Worm (Caenorhabditis elegans) whole organism, late embryonic: ENCODE results near the gene T13F3.4.

ENCODE experiments used
- C38D4.7 ChIP-seq: fragments of 200-800 bp; sonication (Bioruptor generic); optimal IDR thresholded peaks from 2 replicates; lab custom pipeline; 2018; ENCODE audit warnings: mild to moderate bottlenecking, missing genetic modification characterization, moderate library complexity, missing compliant biosample characterization
- F13H6.1 ChIP-seq: sonication (generic microtip); optimal IDR thresholded peaks from 2 replicates; lab custom pipeline; 2016; ENCODE audit warnings: missing genetic modification characterization, missing compliant biosample characterization
- K02D7.2 ChIP-seq: sonication (generic microtip); optimal IDR thresholded peaks from 2 replicates; lab custom pipeline; 2017; ENCODE audit warnings: mild to moderate bottlenecking, missing genetic modification characterization, missing compliant biosample characterization
- K09A11.1 ChIP-seq: sonication (generic microtip); optimal IDR thresholded peaks from 2 replicates; lab custom pipeline; 2017; ENCODE audit warnings: antibody characterized with exemption, mild to moderate bottlenecking, missing genetic modification characterization, missing compliant biosample characterization; ENCODE audit not compliant: insufficient read depth
- Y22D7AL.16 ChIP-seq: sonication (generic microtip); optimal IDR thresholded peaks from 2 replicates; lab custom pipeline; 2016; ENCODE audit warnings: missing genetic modification characterization, missing compliant biosample characterization
- ceh-14 ChIP-seq: sonication (generic microtip); optimal IDR thresholded peaks from 2 replicates; lab custom pipeline; 2016; ENCODE audit warnings: missing genotype, missing genetic modification characterization, missing compliant biosample characterization
- ceh-18 ChIP-seq: sonication (generic microtip); optimal IDR thresholded peaks from 2 replicates; lab custom pipeline; 2016; ENCODE audit warnings: missing genetic modification characterization, missing compliant biosample characterization
- ceh-2 ChIP-seq: sonication (generic microtip); optimal IDR thresholded peaks from 2 replicates; lab custom pipeline; 2016; ENCODE audit warnings: missing genotype, missing genetic modification characterization, missing compliant biosample characterization
- ceh-31 ChIP-seq: sonication (generic microtip); optimal IDR thresholded peaks from 2 replicates; lab custom pipeline; 2016; ENCODE audit warnings: missing genetic modification characterization, missing compliant biosample characterization
- ceh-34 ChIP-seq: sonication (generic microtip); optimal IDR thresholded peaks from 2 replicates; lab custom pipeline; 2016; ENCODE audit warnings: mild to moderate bottlenecking, missing genetic modification characterization, missing compliant biosample characterization
- ceh-48 ChIP-seq: sonication (generic microtip); optimal IDR thresholded peaks from 2 replicates; lab custom pipeline; 2016; ENCODE audit warnings: missing genetic modification characterization, inconsistent platforms, missing compliant biosample characterization
- ceh-9 ChIP-seq: sonication (generic microtip); optimal IDR thresholded peaks from 2 replicates; lab custom pipeline; 2016; ENCODE audit warnings: mild to moderate bottlenecking, missing genetic modification characterization, inconsistent platforms, missing compliant biosample characterization
- che-1 ChIP-seq: sonication (generic microtip); optimal IDR thresholded peaks from 2 replicates; lab custom pipeline; 2016; ENCODE audit warnings: mild to moderate bottlenecking, missing genetic modification characterization, missing compliant biosample characterization
- dve-1 ChIP-seq: sonication (generic microtip); optimal IDR thresholded peaks from 2 replicates; lab custom pipeline; 2017; ENCODE audit warnings: antibody characterized with exemption, mild to moderate bottlenecking, missing genetic modification characterization, missing compliant biosample characterization
- elt-2 ChIP-seq: sonication (generic microtip); optimal IDR thresholded peaks from 2 replicates; lab custom pipeline; 2016; ENCODE audit warnings: missing genetic modification reagents, missing genetic modification characterization, missing compliant biosample characterization
- elt-4 ChIP-seq: sonication (generic microtip); optimal IDR thresholded peaks from 2 replicates; lab custom pipeline; 2016; ENCODE audit warnings: missing genetic modification characterization, missing compliant biosample characterization
- ets-4 ChIP-seq: sonication (generic microtip); optimal IDR thresholded peaks from 2 replicates; lab custom pipeline; 2016; ENCODE audit warnings: missing genetic modification characterization, missing compliant biosample characterization
- eyg-1 ChIP-seq: sonication (generic microtip); optimal IDR thresholded peaks from 2 replicates; lab custom pipeline; 2016; ENCODE audit warnings: missing genotype, missing genetic modification characterization, missing compliant biosample characterization
- fax-1 ChIP-seq: sonication (generic microtip); optimal IDR thresholded peaks from 2 replicates; lab custom pipeline; 2016; ENCODE audit warnings: missing genotype, missing genetic modification characterization, missing compliant biosample characterization
- hlh-13 ChIP-seq: fragments of 200-800 bp; sonication (Bioruptor generic); optimal IDR thresholded peaks from 2 replicates; lab custom pipeline; 2018; ENCODE audit warnings: mild to moderate bottlenecking, missing genetic modification characterization, missing compliant biosample characterization
- hlh-6 ChIP-seq: sonication (generic microtip); optimal IDR thresholded peaks from 2 replicates; lab custom pipeline; 2016; ENCODE audit warnings: missing genotype, missing genetic modification characterization, missing compliant biosample characterization
- lim-6 ChIP-seq: sonication (generic microtip); optimal IDR thresholded peaks from 2 replicates; lab custom pipeline; 2016; ENCODE audit warnings: missing genetic modification characterization, missing compliant biosample characterization
- lin-11 ChIP-seq: fragments of 200-800 bp; sonication (Bioruptor generic); optimal IDR thresholded peaks from 2 replicates; lab custom pipeline; 2018; ENCODE audit warnings: mild to moderate bottlenecking, missing genetic modification characterization, missing compliant biosample characterization
- madf-2 ChIP-seq: sonication (generic microtip); optimal IDR thresholded peaks from 2 replicates; lab custom pipeline; 2017; ENCODE audit warnings: missing genetic modification characterization, missing compliant biosample characterization
- mec-3 ChIP-seq: sonication (generic microtip); optimal IDR thresholded peaks from 2 replicates; lab custom pipeline; 2016; ENCODE audit warnings: borderline replicate concordance, missing genetic modification characterization, missing compliant biosample characterization
- nfya-1 ChIP-seq: sonication (generic microtip); optimal IDR thresholded peaks from 2 replicates; lab custom pipeline; 2017; ENCODE audit warnings: missing genetic modification characterization, mild to moderate bottlenecking, missing compliant biosample characterization, antibody characterized with exemption, moderate library complexity
- nhr-232 ChIP-seq: sonication (generic microtip); optimal IDR thresholded peaks from 2 replicates; lab custom pipeline; 2016; ENCODE audit warnings: missing genetic modification characterization, missing compliant biosample characterization
- npax-4 ChIP-seq: sonication (generic microtip); optimal IDR thresholded peaks from 2 replicates; lab custom pipeline; 2016; ENCODE audit warnings: missing genetic modification characterization, missing compliant biosample characterization
- odd-2 ChIP-seq: sonication (generic microtip); optimal IDR thresholded peaks from 2 replicates; lab custom pipeline; 2017; ENCODE audit warnings: antibody characterized with exemption, mild to moderate bottlenecking, missing genetic modification characterization, missing compliant biosample characterization
- pag-3 ChIP-seq: sonication (generic microtip); optimal IDR thresholded peaks from 2 replicates; lab custom pipeline; 2016; ENCODE audit warnings: missing compliant biosample characterization, missing genetic modification characterization, borderline replicate concordance
- pha-2 ChIP-seq: sonication (generic microtip); optimal IDR thresholded peaks from 2 replicates; lab custom pipeline; 2017; ENCODE audit warnings: mild to moderate bottlenecking, missing genetic modification characterization, missing compliant biosample characterization
- pha-4 ChIP-seq: fragments of 150-350 bp; optimal IDR thresholded peaks from 2 replicates; lab custom pipeline; 2018; ENCODE audit warnings: missing biosample characterization, missing genetic modification reagents, missing genetic modification characterization
- ref-2 ChIP-seq: sonication (generic microtip); optimal IDR thresholded peaks from 2 replicates; lab custom pipeline; 2016; ENCODE audit warnings: missing genetic modification characterization, missing compliant biosample characterization
- rnt-1 ChIP-seq: sonication (generic microtip); optimal IDR thresholded peaks from 2 replicates; lab custom pipeline; 2016; ENCODE audit warnings: missing genetic modification characterization, missing compliant biosample characterization
- sdc-2 ChIP-seq: sonication (generic microtip); optimal IDR thresholded peaks from 2 replicates; lab custom pipeline; 2016; ENCODE audit warnings: missing genotype, missing genetic modification characterization, missing compliant biosample characterization
- sox-4 ChIP-seq: sonication (generic microtip); optimal IDR thresholded peaks from 2 replicates; lab custom pipeline; 2017; ENCODE audit warnings: mild to moderate bottlenecking, missing genetic modification characterization, inconsistent platforms, missing compliant biosample characterization
- syd-9 ChIP-seq: sonication (generic microtip); optimal IDR thresholded peaks from 2 replicates; lab custom pipeline; 2016; ENCODE audit warnings: mild to moderate bottlenecking, missing genetic modification characterization, moderate library complexity, missing compliant biosample characterization
- tbx-7 ChIP-seq: sonication (generic microtip); optimal IDR thresholded peaks from 2 replicates; lab custom pipeline; 2016; ENCODE audit warnings: missing genotype, missing genetic modification characterization, missing compliant biosample characterization
- ztf-16 ChIP-seq: sonication (generic microtip); optimal IDR thresholded peaks from 2 replicates; lab custom pipeline; 2017; ENCODE audit warnings: missing genetic modification characterization, missing compliant biosample characterization

The T13F3.4 gene

ce11 chrV:16287619-16288018 is 21.2 kb upstream of the T13F3.4 start, which contains the start of gene F28G4.3:
Gene F28G4.3, minus strand, starts transcription at chrV:16287719.
- no peak for TF ChIP-seq elt-4 (tag; lab: Kevin White, UChicago)
- no peak for TF ChIP-seq Y22D7AL.16 (tag; lab: Kevin White, UChicago)
- TF ChIP-seq pha-2 = no peak
- TF ChIP-seq ets-4 (tag; lab: Kevin White, UChicago) = no peak
- TF ChIP-seq nhr-232 (tag; lab: Kevin White, UChicago) = no peak
- no peak for TF ChIP-seq sdc-2

- TF ChIP-seq ceh-2 (tag; lab: Kevin White, UChicago) = no peak
- TF ChIP-seq ref-2 (tag; lab: Kevin White, UChicago) = no peak
- no peak for TF ChIP-seq C38D4.7
- TF ChIP-seq odd-2 (tag; lab: Kevin White, UChicago) = no peak
- TF ChIP-seq pha-4 (tag; lab: Kevin White, UChicago) = no peak
- no peak for TF ChIP-seq ceh-9
- no peak for TF ChIP-seq mec-3 (tag; lab: Kevin White, UChicago)
- TF ChIP-seq ceh-18 (tag; lab: Kevin White, UChicago) = no peak
- TF ChIP-seq fax-1 = no peak
- TF ChIP-seq elt-4 (tag; lab: Kevin White, UChicago) = no peak
- TF ChIP-seq F13H6.1 (tag; lab: Kevin White, UChicago) = no peak
- no peak for TF ChIP-seq lim-6
- no peak for TF ChIP-seq pag-3 (tag; lab: Kevin White, UChicago)
- no peak for TF ChIP-seq hlh-6 (tag; lab: Kevin White, UChicago)
These were observed 19.4 kb upstream of the T13F3.4 start, which contains the start of gene F28G4.4 for ce11 chrV:16285794-16286193. Gene F28G4.4, minus strand, starts transcription at chrV:16285894.

- TF ChIP-seq tbx-7 = no peak
- no peak for TF ChIP-seq madf-2
- TF ChIP-seq ceh-18 (tag; lab: Kevin White, UChicago) = no peak
- no peak for TF ChIP-seq K02D7.2 (tag; lab: Kevin White, UChicago)
These were observed 15.7 kb upstream of the T13F3.4 start, which contains the start of gene F28G4.2 for ce11 chrV:16282147-16282546. Gene F28G4.2, minus strand, starts transcription at chrV:16282321.

ce11 chrV:16277918-16278317 is 11.5 kb upstream of the T13F3.4 start, which contains the start of gene cyp-37B1:
Gene cyp-37B1, plus strand, starts transcription at chrV:16278116.
- TF ChIP-seq npax-4 (tag; lab: Kevin White, UChicago) = no peak
- peak; percentile 18 for TF ChIP-seq elt-2 (tag; lab: Kevin White, UChicago)

- TF ChIP-seq ceh-14 (tag; lab: Kevin White, UChicago) (no peak), eyg-1 (tag; lab: Kevin White, UChicago) (no peak), ref-2 (tag; lab: Kevin White, UChicago) (no peak), nfya-1 (tag; lab: Kevin White, UChicago) (no peak), ceh-48 (tag; lab: Kevin White, UChicago) (no peak), ztf-16 (tag; lab: Kevin White, UChicago) (no peak), ceh-31 (no peak), hlh-6 (tag; lab: Kevin White, UChicago) (no peak), npax-4 (tag; lab: Kevin White, UChicago) (no peak)
These were observed 8.9 kb upstream of the T13F3.4 start, which contains the start of gene pacl-1 for ce11 chrV:16275347-16275746. Gene pacl-1, minus strand, starts transcription at chrV:16275447.

- TF ChIP-seq ceh-31 (no peak), lin-11 (tag; lab: Kevin White, UChicago) (no peak), che-1 (tag; lab: Kevin White, UChicago) (no peak), pag-3 (tag; lab: Kevin White, UChicago) (no peak), dve-1 (tag; lab: Kevin White, UChicago) (no peak), K09A11.1 (no peak), syd-9 (no peak), rnt-1 (no peak), ref-2 (tag; lab: Kevin White, UChicago) (no peak), ceh-9 (no peak), eyg-1 (tag; lab: Kevin White, UChicago) (no peak), mec-3 (tag; lab: Kevin White, UChicago) (no peak), ets-4 (tag; lab: Kevin White, UChicago) (no peak), ceh-34 (tag; lab: Kevin White, UChicago) (no peak), lim-6 (no peak), hlh-13 (no peak), sox-4 (tag; lab: Kevin White, UChicago) (no peak), Y22D7AL.16 (tag; lab: Kevin White, UChicago) (no peak), fax-1 (no peak)
These were observed 4.7 kb upstream of the T13F3.4 start, which contains the start of gene T13F3.6 for ce11 chrV:16271121-16271520. Gene T13F3.6, minus strand, starts transcription at chrV:16271221.
